Worm (Caenorhabditis elegans): Measurements from ENCODE around the gene kcmf-1.
A peak's percentile ranks its signal among the peaks of the same experiment; 100 is the strongest.

The kcmf-1 gene

DNA sequence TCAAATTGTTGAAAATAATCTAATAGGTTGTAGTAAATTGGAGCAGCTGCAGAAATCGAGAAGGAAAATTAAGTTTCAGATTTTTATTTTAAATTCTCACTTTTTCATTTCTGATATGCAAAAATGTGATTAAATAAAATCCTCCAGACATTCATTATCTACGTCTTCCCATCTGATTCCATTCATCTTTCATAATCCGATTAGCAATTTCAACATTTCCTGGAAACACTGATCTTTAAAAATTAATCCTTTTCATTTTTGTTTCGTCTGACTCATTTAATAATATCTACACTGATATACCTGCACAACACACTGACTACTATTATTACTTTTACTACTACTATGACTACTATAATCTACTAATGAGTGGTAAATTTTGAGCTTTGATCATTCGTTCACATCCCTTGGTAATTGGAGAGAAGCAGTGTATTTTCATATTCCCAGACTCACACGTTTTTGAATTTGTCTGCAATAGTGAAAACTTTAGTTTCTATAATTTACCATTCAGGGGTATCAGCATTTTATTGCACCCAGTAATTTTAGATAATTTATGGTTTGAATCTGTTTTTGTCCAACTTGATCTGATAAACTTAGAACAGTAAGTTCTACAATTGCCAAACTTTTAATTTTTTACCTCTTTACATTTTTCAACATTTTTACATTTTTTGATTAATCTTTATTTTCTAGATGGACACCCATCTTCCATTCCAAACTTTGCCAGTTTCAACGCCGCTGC lies 9.9 kb downstream of the kcmf-1 start, which contains the start of gene ceh-23:
TSS of gene ceh-23 (plus strand) at position 686 of the 736 bp plus-strand sequence.
- TF ChIP-seq fos-1 (tag; optimal IDR thresholded peaks at IDR 0.05) (no peak), dpl-1 (GFP tag; optimal IDR thresholded peaks at IDR 0.05) (no peak), vab-7 (GFP tag; IDR thresholded peaks at IDR 0.05) (no peak), zag-1 (tag; optimal IDR thresholded peaks at IDR 0.05) (no peak), F26F4.8 (GFP tag; conservative IDR thresholded peaks at IDR 0.05) (no peak), dmd-8 (GFP tag; IDR thresholded peaks at IDR 0.05) (no peak), F10B5.3 (tag; optimal IDR thresholded peaks at IDR 0.05) (no peak), D1046.2 (GFP tag; IDR thresholded peaks at IDR 0.05) (no peak)

- TF ChIP-seq aha-1 (tag) = peak; percentile 59
- TF ChIP-seq tra-1 (GFP tag; IDR thresholded peaks at IDR 0.05) = no peak
- no peak for TF ChIP-seq lim-7 (GFP tag; IDR thresholded peaks at IDR 0.05)
Measured at ce11 chrIII:7843536-7843935, 14.3 kb downstream of the kcmf-1 start, which contains the start of gene ZK652.8. TSS of gene ZK652.8 (minus strand) at chrIII:7843636.

- TF ChIP-seq lin-15B (tag; optimal IDR thresholded peaks at IDR 0.05) (no peak), ZK546.5 (tag; optimal IDR thresholded peaks at IDR 0.05) (no peak), ceh-20 (GFP tag; IDR thresholded peaks at IDR 0.05) (no peak), jun-1 (tag; optimal IDR thresholded peaks at IDR 0.05) (no peak), fkh-10 (GFP tag; optimal IDR thresholded peaks at IDR 0.05) (peak; percentile 17), nhr-102 (tag; optimal IDR thresholded peaks at IDR 0.05) (no peak), lsy-2 (tag; optimal IDR thresholded peaks at IDR 0.05) (peak in 1 of 2 experiments; percentile 22), aha-1 (tag) (peak; percentile 69)
Measured at ce11 chrIII:7848173-7848572, 19.0 kb downstream of the kcmf-1 start.

DNA sequence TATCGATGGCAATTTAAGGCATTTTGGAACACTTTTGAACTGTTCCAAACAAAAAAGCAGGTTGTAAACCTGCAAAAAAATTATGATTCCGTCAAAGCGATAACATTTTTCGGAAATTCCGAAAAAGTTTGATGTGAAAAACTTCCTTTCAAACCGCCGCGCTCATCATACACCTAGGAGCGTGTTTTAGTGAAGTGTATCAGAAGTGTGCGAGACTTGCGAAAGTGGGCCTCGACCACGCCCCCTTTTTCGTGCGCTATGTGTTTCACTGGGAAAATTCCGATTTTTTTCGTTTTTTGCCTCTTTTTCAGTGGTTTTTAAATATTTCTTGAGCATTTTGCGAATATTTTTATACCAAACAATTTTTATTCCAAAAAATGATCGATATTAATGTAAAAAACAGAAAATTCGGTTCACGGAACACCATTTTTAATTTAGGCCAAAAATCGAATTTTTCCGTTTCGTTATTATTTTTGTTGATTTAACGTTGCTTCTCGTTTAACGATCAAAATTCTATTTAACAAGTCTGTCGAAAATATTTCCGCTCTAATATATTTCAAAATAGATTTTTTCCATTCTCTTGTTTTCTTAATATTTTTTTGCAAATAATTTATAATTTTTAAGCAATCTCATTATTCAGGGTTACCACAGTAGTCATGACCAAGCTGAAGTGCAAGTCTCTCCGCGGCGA lies 25.4 kb downstream of the kcmf-1 start, which contains the start of gene rpl-35:
TSS of gene rpl-35 (plus strand) at position 641 of the 691 bp plus-strand sequence.
- peak; percentile 100 for TF ChIP-seq dpl-1 (GFP tag; optimal IDR thresholded peaks at IDR 0.05)
- TF ChIP-seq ceh-32 (tag; optimal IDR thresholded peaks at IDR 0.05; ENCODE audit: poor library complexity) = peak; percentile 83
- TF ChIP-seq nhr-41 (GFP tag; IDR thresholded peaks at IDR 0.05) = peak; percentile 99
- TF ChIP-seq dmd-9 (GFP tag; IDR thresholded peaks at IDR 0.05) = peak; percentile 99
- TF ChIP-seq mep-1 (tag; optimal IDR thresholded peaks at IDR 0.05) = peak; percentile 100
- TF ChIP-seq nhr-42 (GFP tag; IDR thresholded peaks at IDR 0.05) = peak; percentile 99
- TF ChIP-seq dmd-8 (GFP tag; IDR thresholded peaks at IDR 0.05) = peak; percentile 90
- peak; percentile 92 to 96 for TF ChIP-seq hif-1 (tag; optimal IDR thresholded peaks at IDR 0.05)
- TF ChIP-seq ces-1 (GFP tag; optimal IDR thresholded peaks at IDR 0.05) = peak; percentile 97
- peak; percentile 96 for TF ChIP-seq nhr-111 (GFP tag; optimal IDR thresholded peaks at IDR 0.05)
- TF ChIP-seq ceh-82 (tag; optimal IDR thresholded peaks at IDR 0.05) = peak; percentile 56
- TF ChIP-seq ama-1 (optimal IDR thresholded peaks at IDR 0.05) = peak; percentile 93
- TF ChIP-seq lin-13 (GFP tag; optimal IDR thresholded peaks at IDR 0.05) = peak; percentile 99
- peak; percentile 96 for TF ChIP-seq Y75B8A.6 (GFP tag; IDR thresholded peaks at IDR 0.05)
- no peak for TF ChIP-seq egl-27 (tag; optimal IDR thresholded peaks at IDR 0.05)
- peak; percentile 99 for TF ChIP-seq lin-1 (GFP tag; IDR thresholded peaks at IDR 0.05)
- TF ChIP-seq Y105C5A.15 (GFP tag; IDR thresholded peaks at IDR 0.05) = peak; percentile 95
- TF ChIP-seq hlh-11 (tag; optimal IDR thresholded peaks at IDR 0.05) = peak; percentile 99
- no peak for TF ChIP-seq F26F4.8 (GFP tag; conservative IDR thresholded peaks at IDR 0.05)
- peak; percentile 97 for TF ChIP-seq hlh-30 (tag; optimal IDR thresholded peaks at IDR 0.05; ENCODE audit: insufficient read depth)
- peak; percentile 100 for TF ChIP-seq dmd-6 (GFP tag; IDR thresholded peaks at IDR 0.05)
- peak; percentile 88 for TF ChIP-seq cey-2 (tag; optimal IDR thresholded peaks at IDR 0.05; ENCODE audit: borderline replicate concordance, insufficient read depth)
- TF ChIP-seq unc-39 (tag; optimal IDR thresholded peaks at IDR 0.05) = no peak
- peak; percentile 86 for TF ChIP-seq lim-7 (GFP tag; IDR thresholded peaks at IDR 0.05)
- no peak; the same call in 1 of the 2 replicates for TF ChIP-seq set-16 (GFP tag; IDR thresholded peaks at IDR 0.05)
- peak; percentile 99 for TF ChIP-seq rbr-2 (tag; optimal IDR thresholded peaks at IDR 0.05)
- peak; percentile 99 for TF ChIP-seq ZK337.2 (GFP tag; IDR thresholded peaks at IDR 0.05)
- TF ChIP-seq Y48G9A.11 (GFP tag; IDR thresholded peaks at IDR 0.05) = peak; percentile 98
- peak; percentile 97 for TF ChIP-seq nhr-10 (tag; optimal IDR thresholded peaks at IDR 0.05)

Measured in whole organism, L4 larva.